Fruit fly (Drosophila melanogaster) whole organism, embryonic: ENCODE measurements around the gene CG43218.
A peak's percentile ranks its signal among the peaks of the same experiment; 100 is the strongest.

Experiments used
- Aef1 ChIP-seq: fragments of 200-800 bp; sonication (Bioruptor generic); IDR thresholded peaks from 3 replicates; pipeline ENCODE4 v1.3.6; 2022; ENCODE audit warnings: missing biosample characterization, missing genetic modification characterization
- BtbVII ChIP-seq: fragments of 200-800 bp; sonication (Bioruptor generic); optimal IDR thresholded peaks from 3 replicates; lab custom pipeline; 2017; ENCODE audit warnings: missing biosample characterization, mild to moderate bottlenecking, missing genetic modification characterization
- CG11696 ChIP-seq: fragments of 200-800 bp; sonication (Bioruptor generic); IDR thresholded peaks from 2 replicates; pipeline ENCODE4 v1.3.6; 2022; ENCODE audit warnings: missing biosample characterization, missing genetic modification characterization
- CG12155 ChIP-seq: fragments of 200-800 bp; sonication (Bioruptor generic); optimal IDR thresholded peaks from 3 replicates; lab custom pipeline; 2016; ENCODE audit warnings: missing biosample characterization, missing genetic modification characterization
- CG12236 ChIP-seq: fragments of 200-800 bp; sonication (Bioruptor generic); optimal IDR thresholded peaks from 2 replicates; lab custom pipeline; 2016; ENCODE audit warnings: missing biosample characterization, missing genetic modification characterization
- CG12744 ChIP-seq: fragments of 200-800 bp; sonication (Bioruptor generic); optimal IDR thresholded peaks from 2 replicates; lab custom pipeline; 2016; ENCODE audit warnings: missing biosample characterization, missing genetic modification characterization
- CG13287 ChIP-seq: fragments of 200-800 bp; sonication (Bioruptor generic); IDR thresholded peaks from 2 replicates; pipeline ENCODE4 v1.3.6; 2022; ENCODE audit warnings: missing biosample characterization, missing genetic modification characterization; ENCODE audit not compliant: partially characterized antibody
- CG14014 ChIP-seq: fragments of 200-800 bp; sonication (Bioruptor generic); IDR thresholded peaks from 2 replicates; pipeline ENCODE4 v1.3.6; 2022; ENCODE audit warnings: missing biosample characterization, missing genetic modification characterization
- CG16813 ChIP-seq: fragments of 200-800 bp; sonication (Bioruptor generic); IDR thresholded peaks from 3 replicates; pipeline ENCODE4 v1.3.6; 2022; ENCODE audit warnings: missing biosample characterization, missing genetic modification characterization; ENCODE audit not compliant: partially characterized antibody
- CG17359 ChIP-seq: fragments of 200-800 bp; sonication (Bioruptor generic); optimal IDR thresholded peaks from 3 replicates; lab custom pipeline; 2018; ENCODE audit warnings: missing biosample characterization, mild to moderate bottlenecking, missing genetic modification characterization, moderate library complexity
- CG17568 ChIP-seq: fragments of 200-800 bp; sonication (Bioruptor generic); optimal IDR thresholded peaks from 2 replicates; lab custom pipeline; 2018; ENCODE audit warnings: missing biosample characterization, mild to moderate bottlenecking, missing genetic modification characterization, moderate library complexity
- CG2875 ChIP-seq: fragments of 200-800 bp; sonication (Bioruptor generic); optimal IDR thresholded peaks from 2 replicates; lab custom pipeline; 2017; ENCODE audit warnings: missing biosample characterization, mild to moderate bottlenecking, missing genetic modification characterization, missing genetic modification reagents
- CG31388 ChIP-seq: fragments of 200-800 bp; sonication (Bioruptor generic); optimal IDR thresholded peaks from 2 replicates; lab custom pipeline; 2016; ENCODE audit warnings: missing biosample characterization, missing genetic modification characterization
- CG32532 ChIP-seq: fragments of 200-800 bp; sonication (Bioruptor generic); IDR thresholded peaks from 2 replicates; pipeline ENCODE4 v1.3.6; 2022; ENCODE audit warnings: missing biosample characterization, missing genetic modification characterization
- CG32767 ChIP-seq: fragments of 200-800 bp; sonication (Bioruptor generic); IDR thresholded peaks from 2 replicates; pipeline ENCODE4 v1.3.6; 2022; ENCODE audit warnings: missing biosample characterization, missing genetic modification characterization
- CG3838 ChIP-seq: fragments of 200-800 bp; sonication (Bioruptor generic); optimal IDR thresholded peaks from 3 replicates; lab custom pipeline; 2016; ENCODE audit warnings: missing biosample characterization, missing genetic modification characterization
- CG4328 ChIP-seq: fragments of 200-800 bp; sonication (Bioruptor generic); optimal IDR thresholded peaks from 3 replicates; lab custom pipeline; 2017; ENCODE audit warnings: missing biosample characterization, missing genetic modification reagents, missing genetic modification characterization
- CG4617 ChIP-seq: fragments of 200-800 bp; sonication (Bioruptor generic); optimal IDR thresholded peaks from 3 replicates; lab custom pipeline; 2016; ENCODE audit warnings: missing biosample characterization, missing genetic modification characterization, borderline replicate concordance
- CG4707 ChIP-seq: fragments of 200-800 bp; sonication (Bioruptor generic); optimal IDR thresholded peaks from 2 replicates; lab custom pipeline; 2018; ENCODE audit warnings: missing biosample characterization, mild to moderate bottlenecking, missing genetic modification characterization, moderate library complexity
- CG5953 ChIP-seq: fragments of 200-800 bp; sonication (Bioruptor generic); IDR thresholded peaks from 2 replicates; pipeline ENCODE4 v1.3.6; 2022; ENCODE audit warnings: missing biosample characterization, missing genetic modification characterization
- CG7839 ChIP-seq: fragments of 200-800 bp; sonication (Bioruptor generic); optimal IDR thresholded peaks from 3 replicates; lab custom pipeline; 2018; ENCODE audit warnings: missing biosample characterization, mild to moderate bottlenecking, missing genetic modification characterization, moderate library complexity
- CG8478 ChIP-seq: fragments of >200 bp; optimal IDR thresholded peaks from 2 replicates; lab custom pipeline; 2018
- CG8944 ChIP-seq: fragments of 200-800 bp; sonication (Bioruptor generic); optimal IDR thresholded peaks from 3 replicates; lab custom pipeline; 2016; ENCODE audit warnings: missing biosample characterization, missing genetic modification characterization
- CG9876 ChIP-seq: fragments of 200-800 bp; sonication (Bioruptor generic); optimal IDR thresholded peaks from 2 replicates; lab custom pipeline; 2016; ENCODE audit warnings: missing biosample characterization, missing genetic modification characterization
- CHES-1-like ChIP-seq: fragments of 200-800 bp; sonication (Bioruptor generic); optimal IDR thresholded peaks from 2 replicates; lab custom pipeline; 2016; ENCODE audit warnings: missing biosample characterization, missing genetic modification characterization
- D19B ChIP-seq: fragments of 200-800 bp; sonication (Bioruptor generic); optimal IDR thresholded peaks from 2 replicates; lab custom pipeline; 2017; ENCODE audit warnings: missing biosample characterization, mild to moderate bottlenecking, missing genetic modification characterization
- GATAe ChIP-seq: fragments of 200-800 bp; sonication (Bioruptor generic); conservative IDR thresholded peaks from 2 replicates; pipeline ENCODE4 v1.3.6; 2022; ENCODE audit warnings: missing biosample characterization, missing genetic modification characterization
- Gsc ChIP-seq: fragments of 200-800 bp; sonication (Bioruptor generic); IDR thresholded peaks from 2 replicates; pipeline ENCODE4 v1.3.6; 2022; ENCODE audit warnings: missing biosample characterization, missing genetic modification characterization
- HLH4C ChIP-seq: fragments of 200-800 bp; sonication (Bioruptor generic); IDR thresholded peaks from 3 replicates; pipeline ENCODE4 v1.3.6; 2022; ENCODE audit warnings: missing biosample characterization, missing genetic modification characterization; ENCODE audit not compliant: partially characterized antibody
- Nf-YC ChIP-seq: fragments of 200-800 bp; optimal IDR thresholded peaks from 3 replicates; lab custom pipeline; 2019; ENCODE audit warnings: missing biosample characterization, mild to moderate bottlenecking, missing genetic modification characterization, moderate library complexity
- Vsx1 ChIP-seq: fragments of 200-800 bp; sonication (Bioruptor generic); optimal IDR thresholded peaks from 2 replicates; lab custom pipeline; 2017; ENCODE audit warnings: missing biosample characterization, mild to moderate bottlenecking, missing genetic modification characterization, missing genetic modification reagents
- bsh ChIP-seq, 2 experiments: fragments of 200-800 bp; sonication (Bioruptor generic); optimal IDR thresholded peaks; 2 replicates each; lab custom pipeline; 2017 to 2018; ENCODE audit warnings: mild to moderate bottlenecking in 2 of 2, missing biosample characterization in 2 of 2, missing genetic modification characterization in 2 of 2, moderate library complexity in 1 of 2
- cato ChIP-seq: fragments of 200-800 bp; sonication (Bioruptor generic); optimal IDR thresholded peaks from 2 replicates; lab custom pipeline; 2016; ENCODE audit warnings: missing biosample characterization, missing genetic modification characterization, borderline replicate concordance
- cg ChIP-seq: fragments of 200-800 bp; sonication (Bioruptor generic); optimal IDR thresholded peaks from 3 replicates; lab custom pipeline; 2019; ENCODE audit warnings: missing biosample characterization, mild to moderate bottlenecking, missing genetic modification characterization, moderate library complexity
- dysf ChIP-seq: fragments of 200-800 bp; sonication (Bioruptor generic); IDR thresholded peaks from 3 replicates; pipeline ENCODE4 v1.3.6; 2022; ENCODE audit warnings: missing biosample characterization, missing genetic modification characterization
- fru ChIP-seq: fragments of >200 bp; optimal IDR thresholded peaks from 2 replicates; lab custom pipeline; 2017
- fu2 ChIP-seq: fragments of 200-800 bp; sonication (Bioruptor generic); optimal IDR thresholded peaks from 2 replicates; lab custom pipeline; 2016; ENCODE audit warnings: missing biosample characterization, missing genetic modification characterization
- grn ChIP-seq: fragments of 200-800 bp; sonication (Bioruptor generic); optimal IDR thresholded peaks from 3 replicates; lab custom pipeline; 2017; ENCODE audit warnings: missing biosample characterization, missing genetic modification characterization
- gsb ChIP-seq: fragments of 200-800 bp; sonication (Bioruptor generic); IDR thresholded peaks from 2 replicates; pipeline ENCODE4 v1.3.6; 2022; ENCODE audit warnings: missing biosample characterization, missing genetic modification characterization
- her ChIP-seq: fragments of 200-800 bp; sonication (Bioruptor generic); optimal IDR thresholded peaks from 2 replicates; lab custom pipeline; 2016; ENCODE audit warnings: missing biosample characterization, missing genetic modification characterization
- jing ChIP-seq: fragments of 200-800 bp; sonication (Bioruptor generic); optimal IDR thresholded peaks from 2 replicates; lab custom pipeline; 2018; ENCODE audit warnings: missing biosample characterization, mild to moderate bottlenecking, missing genetic modification characterization
- jumu ChIP-seq: fragments of 200-800 bp; sonication (Bioruptor generic); optimal IDR thresholded peaks from 3 replicates; lab custom pipeline; 2016; ENCODE audit warnings: missing biosample characterization, missing genetic modification characterization
- peb ChIP-seq: fragments of 200-800 bp; sonication (Bioruptor generic); IDR thresholded peaks from 2 replicates; pipeline ENCODE4 v1.3.6; 2022; ENCODE audit warnings: missing biosample characterization, missing genetic modification characterization
- psq ChIP-seq: fragments of 200-800 bp; sonication (Bioruptor generic); optimal IDR thresholded peaks from 2 replicates; lab custom pipeline; 2017; ENCODE audit warnings: missing biosample characterization, missing genetic modification characterization
- sens ChIP-seq: fragments of 200-800 bp; sonication (Bioruptor generic); peaks from one replicate; lab custom pipeline; 2016; ENCODE audit warnings: missing biosample characterization, missing genetic modification characterization
- seq ChIP-seq: fragments of 200-800 bp; sonication (Bioruptor generic); IDR thresholded peaks from 2 replicates; pipeline ENCODE4 v1.3.6; 2022; ENCODE audit warnings: missing biosample characterization, missing genetic modification characterization
- sug ChIP-seq: fragments of 200-800 bp; optimal IDR thresholded peaks from 2 replicates; lab custom pipeline; 2019; ENCODE audit warnings: missing biosample characterization, mild to moderate bottlenecking, missing genetic modification characterization, moderate library complexity
- zf30C ChIP-seq: fragments of 200-800 bp; sonication (Bioruptor generic); optimal IDR thresholded peaks from 3 replicates; lab custom pipeline; 2018; ENCODE audit warnings: missing biosample characterization, mild to moderate bottlenecking, missing genetic modification characterization

Gene CG43218

dm6 chr3L:21302493-21302892 lies 44.7 kb downstream of the CG43218 start:
- TF ChIP-seq Gsc (GFP tag; lab: Robert Waterston, UW) (0 out of 2 replicates have a peak, but pooled peaks have one; percentile 14), dysf (GFP tag; lab: Robert Waterston, UW) (0 out of 3 replicates have a peak, but pooled peaks have one; percentile 7), HLH4C (GFP tag; lab: Robert Waterston, UW) (no peak), CG8944 (GFP tag; lab: Kevin White, UChicago) (no peak)

- TF ChIP-seq sens (GFP tag; lab: Kevin White, UChicago), result peak; percentile 48
- TF ChIP-seq sug (tag; lab: Kevin White, UChicago), result peak; percentile 31
- TF ChIP-seq CG14014, result peak; percentile 21; the same call in 1 of the 2 replicates
- peak; percentile 75 for TF ChIP-seq GATAe
- TF ChIP-seq Nf-YC, result no peak
- peak; percentile 17 for TF ChIP-seq grn (GFP tag; lab: Kevin White, UChicago)
- TF ChIP-seq CG4617 (GFP tag; lab: Kevin White, UChicago), result no peak
- TF ChIP-seq CG32532 (GFP tag; lab: Robert Waterston, UW), result 0 out of 2 replicates have a peak, but pooled peaks have one; percentile 9
These were observed 45.8 kb downstream of the CG43218 start for dm6 chr3L:21303659-21304058.

- TF ChIP-seq CG2875 (peak; percentile 99), BtbVII (GFP tag; lab: Kevin White, UChicago) (peak; percentile 100), CG7839 (tag; lab: Kevin White, UChicago) (peak; percentile 99), CHES-1-like (peak; percentile 98), peb (GFP tag; lab: Robert Waterston, UW) (peak; percentile 96), CG11696 (peak; percentile 95), CG31388 (peak; percentile 95), CG4707 (GFP tag; lab: Kevin White, UChicago) (peak; percentile 98), CG17568 (peak; percentile 99), CG3838 (GFP tag; lab: Kevin White, UChicago) (peak; percentile 96), fru (lab: Kevin White, UChicago) (no peak), jumu (GFP tag; lab: Kevin White, UChicago) (peak; percentile 97), gsb (GFP tag; lab: Robert Waterston, UW) (peak; percentile 94), Vsx1 (peak; percentile 98), seq (GFP tag; lab: Robert Waterston, UW) (peak; percentile 97), CG4328 (GFP tag; lab: Kevin White, UChicago) (peak; percentile 100), Aef1 (peak; percentile 94), CG17359 (tag; lab: Kevin White, UChicago) (peak; percentile 99), cato (peak; percentile 98), CG12155 (GFP tag; lab: Kevin White, UChicago) (peak; percentile 97), CG13287 (GFP tag; lab: Robert Waterston, UW) (peak; percentile 73), zf30C (GFP tag; lab: Kevin White, UChicago) (peak; percentile 79), bsh (GFP tag; optimal IDR thresholded peaks at IDR 0.05; lab: Kevin White, UChicago) (peak; percentile 98 to 100), D19B (peak; percentile 95), her (GFP tag; lab: Kevin White, UChicago) (peak; percentile 97), psq (GFP tag; lab: Kevin White, UChicago) (peak; percentile 93), CG12744 (peak; percentile 99), CG9876 (peak; percentile 94), CG16813 (peak; percentile 10; the same call in 1 of the 3 replicates), CG32767 (GFP tag; lab: Robert Waterston, UW) (peak; percentile 98), fu2 (GFP tag; lab: Kevin White, UChicago) (peak; percentile 97), jing (GFP tag; lab: Kevin White, UChicago) (peak; percentile 97), cg (GFP tag; lab: Kevin White, UChicago) (peak; percentile 29), CG5953 (peak; percentile 98), CG8478 (lab: Kevin White, UChicago) (no peak), CG12236 (GFP tag; lab: Kevin White, UChicago) (peak; percentile 98)
These were observed 46.6 kb downstream of the CG43218 start, which contains the start of the genes CG11309 and CG7632 for dm6 chr3L:21304400-21304799. Gene CG11309, minus strand, starts transcription at chr3L:21304658. Gene CG7632, plus strand, starts transcription at chr3L:21304697.
